Worm (Caenorhabditis elegans) whole organism, L4 larva: ENCODE measurements around the gene nhr-238.

Experiments used
- F44E2.7 ChIP-seq: fragments of 200-800 bp; sonication (Bioruptor generic); IDR thresholded peaks from 2 replicates; pipeline ENCODE4 v2.1.2; 2022; ENCODE audit warnings: missing genetic modification characterization, missing compliant biosample characterization
- ces-1 ChIP-seq: fragments of 150-350 bp; sonication (generic microtip); optimal IDR thresholded peaks from 4 replicates; lab custom pipeline; 2014; ENCODE audit warnings: missing biosample characterization, missing genetic modification reagents, missing genetic modification characterization
- daf-12 ChIP-seq: fragments of 150-350 bp; optimal IDR thresholded peaks from 2 replicates; lab custom pipeline; 2014; ENCODE audit warnings: missing biosample characterization, missing genetic modification reagents, missing genetic modification characterization
- dpl-1 ChIP-seq: fragments of 150-350 bp; optimal IDR thresholded peaks from 2 replicates; lab custom pipeline; 2014; ENCODE audit warnings: missing biosample characterization, missing genetic modification reagents, missing genetic modification characterization
- egl-27 ChIP-seq: sonication (generic microtip); optimal IDR thresholded peaks from 3 replicates; lab custom pipeline; 2017; ENCODE audit warnings: missing biosample characterization, missing genetic modification reagents, missing genetic modification characterization
- lin-15B ChIP-seq: fragments of 150-350 bp; sonication (generic microtip); optimal IDR thresholded peaks from 3 replicates; lab custom pipeline; 2014; ENCODE audit warnings: missing biosample characterization, missing genetic modification characterization
- lin-29 ChIP-seq: fragments of 200-800 bp; sonication (Bioruptor generic); IDR thresholded peaks from 2 replicates; pipeline ENCODE4 v1.3.6; 2022; ENCODE audit warnings: missing genetic modification reagents, missing genetic modification characterization, missing compliant biosample characterization
- mxl-2 ChIP-seq: fragments of 200-800 bp; sonication (Bioruptor generic); conservative IDR thresholded peaks from 2 replicates; pipeline ENCODE4 v1.3.6; 2022; ENCODE audit warnings: missing genetic modification reagents, missing genetic modification characterization, missing compliant biosample characterization
- nhr-11 ChIP-seq: fragments of 150-350 bp; optimal IDR thresholded peaks from 2 replicates; lab custom pipeline; 2014; ENCODE audit warnings: missing biosample characterization, missing genetic modification characterization
- php-3 ChIP-seq: fragments of 200-800 bp; sonication (Bioruptor generic); IDR thresholded peaks from 2 replicates; pipeline ENCODE4 v1.3.6; 2022; ENCODE audit warnings: missing genetic modification reagents, missing genetic modification characterization, missing compliant biosample characterization
- skn-1 ChIP-seq: fragments of 150-350 bp; optimal IDR thresholded peaks from 2 replicates; lab custom pipeline; 2014; ENCODE audit warnings: missing biosample characterization, missing genetic modification characterization

ce11 chrV:1614726-1615125 is 14.5 kb downstream of the nhr-238 start, which contains the start of gene srbc-41:
- no peak for TF ChIP-seq daf-12 (tag; lab: Kevin White, UChicago)
- TF ChIP-seq ces-1 (GFP tag; lab: Kevin White, UChicago), result no peak
- TF ChIP-seq dpl-1 (GFP tag; lab: Kevin White, UChicago), result no peak
- no peak for TF ChIP-seq lin-29 (GFP tag; lab: Robert Waterston, UW)
- TF ChIP-seq F44E2.7, result no peak
- TF ChIP-seq php-3 (GFP tag; lab: Robert Waterston, UW), result no peak
- TF ChIP-seq lin-15B, result no peak
- no peak for TF ChIP-seq skn-1
- no peak for TF ChIP-seq egl-27 (tag; lab: Kevin White, UChicago)
- no peak for TF ChIP-seq mxl-2 (GFP tag; lab: Robert Waterston, UW)
- TF ChIP-seq nhr-11 (tag; lab: Kevin White, UChicago), result no peak
